Worm (Caenorhabditis elegans) whole organism, L4/young adult: ENCODE results near the gene F36H9.10.

Experiments used
- W03F9.2 ChIP-seq: fragments of 150-350 bp; optimal IDR thresholded peaks from 2 replicates; lab custom pipeline; 2014; ENCODE audit warnings: missing biosample characterization, missing genetic modification characterization
- him-1 ChIP-seq: sonication (generic microtip); optimal IDR thresholded peaks from 2 replicates; lab custom pipeline; 2016; ENCODE audit warnings: missing genotype, missing genetic modification reagents, missing genetic modification characterization, missing compliant biosample characterization

DNA sequence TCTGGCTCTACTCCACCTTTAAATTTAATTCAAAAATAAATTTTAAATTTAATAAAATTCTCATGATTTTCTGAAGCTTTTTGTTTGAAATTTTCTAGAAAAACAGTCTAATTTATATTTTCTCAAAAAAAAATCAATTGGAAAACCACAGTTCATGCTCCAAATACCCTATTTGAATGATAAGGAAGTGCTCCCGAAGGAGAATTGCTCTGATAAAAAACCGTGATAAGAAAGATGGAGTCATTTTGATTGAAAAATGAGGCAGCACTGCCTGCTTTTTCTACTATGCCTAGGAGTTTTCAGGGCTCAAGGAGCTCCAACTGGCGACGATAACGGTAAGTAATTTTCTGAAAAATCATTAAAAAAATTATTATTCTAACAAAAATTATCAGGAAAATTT lies 48.0 kb downstream of the F36H9.10 start, which contains the start of gene T10B5.7:
- TF ChIP-seq W03F9.2 (tag; lab: Kevin White, UChicago) (no peak), him-1 (tag; lab: Kevin White, UChicago) (no peak)
